Fruit fly (Drosophila melanogaster): ENCODE results near the gene heca.
A peak's percentile ranks its signal among the peaks of the same experiment; 100 is the strongest.

heca gene

dm6 chr3R:30276482-30277282, 1.1 kb upstream of the heca start (continued):
- TF ChIP-seq mam (GFP tag; optimal IDR thresholded peaks at IDR 0.05) (peak; percentile 43), Atf3 (GFP tag; optimal IDR thresholded peaks at IDR 0.05) (no peak), stc (GFP tag; IDR thresholded peaks at IDR 0.05) (0 out of 2 replicates have a peak, but pooled peaks have one; percentile 39), CG9876 (GFP tag; optimal IDR thresholded peaks at IDR 0.05) (no peak), CG16813 (GFP tag; IDR thresholded peaks at IDR 0.05; ENCODE audit: partially characterized antibody) (no peak), Dbx (GFP tag; IDR thresholded peaks at IDR 0.05) (no peak), CG3065 (GFP tag; optimal IDR thresholded peaks at IDR 0.05) (no peak), Doc3 (GFP tag; IDR thresholded peaks at IDR 0.05; ENCODE audit: partially characterized antibody) (no peak), maf-S (GFP tag; optimal IDR thresholded peaks at IDR 0.05) (peak; percentile 32), Nf-YA (GFP tag; IDR thresholded peaks at IDR 0.05) (peak; percentile 29; the same call in 1 of the 2 replicates), jing (GFP tag; optimal IDR thresholded peaks at IDR 0.05) (peak; percentile 50), insv (GFP tag; optimal IDR thresholded peaks at IDR 0.05) (no peak), HHEX (GFP tag; optimal IDR thresholded peaks at IDR 0.05) (peak; percentile 1), CG13424 (tag; optimal IDR thresholded peaks at IDR 0.05) (peak; percentile 43), CG10565 (GFP tag; optimal IDR thresholded peaks at IDR 0.05) (no peak), CG13775 (GFP tag; optimal IDR thresholded peaks at IDR 0.05) (peak; percentile 32), CG6175 (GFP tag; IDR thresholded peaks at IDR 0.05) (no peak), nmo (GFP tag; optimal IDR thresholded peaks at IDR 0.05) (peak; percentile 24), CG7357 (GFP tag; IDR thresholded peaks at IDR 0.05) (no peak), CG8924 (tag; optimal IDR thresholded peaks at IDR 0.05) (peak; percentile 17), CG6683 (GFP tag; optimal IDR thresholded peaks at IDR 0.05) (no peak), so (GFP tag; IDR thresholded peaks at IDR 0.05) (peak; percentile 29; the same call in 1 of the 3 replicates), CG14860 (GFP tag; IDR thresholded peaks at IDR 0.05; ENCODE audit: partially characterized antibody) (no peak), CG7745 (tag; optimal IDR thresholded peaks at IDR 0.05) (peak; percentile 13), Dll (GFP tag; IDR thresholded peaks at IDR 0.05; ENCODE audit: partially characterized antibody) (no peak), Ets65A (GFP tag) (peak; percentile 35), hth (optimal IDR thresholded peaks at IDR 0.05) (no peak), sug (tag; optimal IDR thresholded peaks at IDR 0.05) (peak; percentile 12), psq (GFP tag; optimal IDR thresholded peaks at IDR 0.05) (no peak), CG15269 (tag; optimal IDR thresholded peaks at IDR 0.05) (peak; percentile 37), zf30C (GFP tag; optimal IDR thresholded peaks at IDR 0.05) (no peak), CHES-1-like (GFP tag; optimal IDR thresholded peaks at IDR 0.05) (peak; percentile 47), lilli (GFP tag; optimal IDR thresholded peaks at IDR 0.05) (peak; percentile 54), CG14965 (GFP tag; optimal IDR thresholded peaks at IDR 0.05; ENCODE audit: borderline replicate concordance) (no peak), CG17829 (tag; optimal IDR thresholded peaks at IDR 0.05) (peak; percentile 51), CG15514 (GFP tag; optimal IDR thresholded peaks at IDR 0.05) (peak; percentile 24), unpg (GFP tag; optimal IDR thresholded peaks at IDR 0.05) (peak; percentile 59), Jarid2 (GFP tag; optimal IDR thresholded peaks at IDR 0.05) (peak; percentile 67), emc (GFP tag; optimal IDR thresholded peaks at IDR 0.05) (no peak), luna (GFP tag; optimal IDR thresholded peaks at IDR 0.05) (no peak), da (GFP tag; optimal IDR thresholded peaks at IDR 0.05) (no peak), en (GFP tag; optimal IDR thresholded peaks at IDR 0.05) (peak; percentile 6), Xbp1 (GFP tag; optimal IDR thresholded peaks at IDR 0.05) (peak; percentile 48), Deaf1 (tag; optimal IDR thresholded peaks at IDR 0.05) (peak; percentile 22), BtbVII (GFP tag; optimal IDR thresholded peaks at IDR 0.05) (no peak), Ssrp (tag; optimal IDR thresholded peaks at IDR 0.05) (no peak), CG32772 (GFP tag; IDR thresholded peaks at IDR 0.05) (no peak), CG6813 (GFP tag; optimal IDR thresholded peaks at IDR 0.05) (peak; percentile 41), sima (GFP tag; optimal IDR thresholded peaks at IDR 0.05) (no peak)
